Worm (Caenorhabditis elegans) whole organism, early embryonic: ENCODE results near the gene M01F1.8.
A peak's percentile ranks its signal among the peaks of the same experiment; 100 is the strongest.

ENCODE experiments used
- B0310.2 ChIP-seq: sonication (generic microtip); optimal IDR thresholded peaks from 2 replicates; lab custom pipeline; 2016; ENCODE audit warnings: mild to moderate bottlenecking, missing genetic modification characterization, missing compliant biosample characterization
- F13C5.2 ChIP-seq: sonication (generic microtip); optimal IDR thresholded peaks from 2 replicates; lab custom pipeline; 2017; ENCODE audit warnings: mild to moderate bottlenecking, missing genetic modification characterization, inconsistent platforms, missing compliant biosample characterization
- aly-1 ChIP-seq: sonication (generic microtip); optimal IDR thresholded peaks from 2 replicates; lab custom pipeline; 2016; ENCODE audit warnings: missing genetic modification characterization, missing compliant biosample characterization
- ama-1 ChIP-seq: fragments of 150-350 bp; optimal IDR thresholded peaks from 2 replicates; lab custom pipeline; 2014
- ceh-13 ChIP-seq: fragments of 200-800 bp; sonication (Bioruptor generic); optimal IDR thresholded peaks from 2 replicates; lab custom pipeline; 2018; ENCODE audit warnings: mild to moderate bottlenecking, missing genetic modification characterization, missing compliant biosample characterization
- ceh-36 ChIP-seq: sonication (generic microtip); optimal IDR thresholded peaks from 2 replicates; lab custom pipeline; 2016; ENCODE audit warnings: missing genetic modification characterization, inconsistent platforms, missing compliant biosample characterization
- ets-7 ChIP-seq: sonication (generic microtip); optimal IDR thresholded peaks from 2 replicates; lab custom pipeline; 2016; ENCODE audit warnings: missing genotype, missing genetic modification characterization, missing compliant biosample characterization
- flt-1 ChIP-seq: fragments of 200-800 bp; sonication (Bioruptor generic); IDR thresholded peaks from 2 replicates; pipeline ENCODE4 v1.3.6; 2022; ENCODE audit warnings: missing genetic modification characterization, missing compliant biosample characterization
- hmbx-1 ChIP-seq: sonication (generic microtip); optimal IDR thresholded peaks from 2 replicates; lab custom pipeline; 2016; ENCODE audit warnings: mild to moderate bottlenecking, missing genetic modification characterization, missing compliant biosample characterization
- hmg-4 ChIP-seq: fragments of 200-800 bp; sonication (Bioruptor generic); optimal IDR thresholded peaks from 2 replicates; lab custom pipeline; 2018; ENCODE audit warnings: mild to moderate bottlenecking, missing genetic modification characterization, missing compliant biosample characterization
- hnd-1 ChIP-seq: sonication (generic microtip); optimal IDR thresholded peaks from 2 replicates; lab custom pipeline; 2016; ENCODE audit warnings: missing genetic modification characterization, missing compliant biosample characterization
- pes-1 ChIP-seq: fragments of 200-800 bp; sonication (Bioruptor generic); IDR thresholded peaks from 2 replicates; pipeline ENCODE4 v1.3.6; 2022; ENCODE audit warnings: missing genetic modification reagents, missing genetic modification characterization, missing compliant biosample characterization
- scrt-1 ChIP-seq: fragments of 200-800 bp; sonication (Bioruptor generic); IDR thresholded peaks from 2 replicates; pipeline ENCODE4 v1.3.6; 2022; ENCODE audit warnings: missing genetic modification characterization, missing compliant biosample characterization
- sea-1 ChIP-seq: fragments of 200-800 bp; sonication (Bioruptor generic); conservative IDR thresholded peaks from 2 replicates; pipeline ENCODE4 v1.3.6; 2022; ENCODE audit warnings: missing genetic modification characterization, missing compliant biosample characterization
- tbx-11 ChIP-seq: fragments of 200-800 bp; sonication (Bioruptor generic); IDR thresholded peaks from 2 replicates; pipeline ENCODE4 v1.3.6; 2022; ENCODE audit warnings: missing genetic modification characterization, missing compliant biosample characterization
- tbx-37 ChIP-seq: fragments of 200-800 bp; sonication (Bioruptor generic); conservative IDR thresholded peaks from 2 replicates; pipeline ENCODE4 v1.3.6; 2022; ENCODE audit warnings: missing genetic modification reagents, missing genetic modification characterization, missing compliant biosample characterization
- tra-4 ChIP-seq: sonication (generic microtip); optimal IDR thresholded peaks from 2 replicates; lab custom pipeline; 2017; ENCODE audit warnings: missing genetic modification characterization, missing compliant biosample characterization

Gene M01F1.8

ce11 chrIII:3502215-3502838, at the start of gene M01F1.8:
Gene M01F1.8 (minus strand): TSS chrIII:3502549.
- peak; percentile 53 for TF ChIP-seq ama-1 (lab: Kevin White, UChicago)
- no peak for TF ChIP-seq flt-1 (GFP tag; lab: Robert Waterston, UW)

DNA sequence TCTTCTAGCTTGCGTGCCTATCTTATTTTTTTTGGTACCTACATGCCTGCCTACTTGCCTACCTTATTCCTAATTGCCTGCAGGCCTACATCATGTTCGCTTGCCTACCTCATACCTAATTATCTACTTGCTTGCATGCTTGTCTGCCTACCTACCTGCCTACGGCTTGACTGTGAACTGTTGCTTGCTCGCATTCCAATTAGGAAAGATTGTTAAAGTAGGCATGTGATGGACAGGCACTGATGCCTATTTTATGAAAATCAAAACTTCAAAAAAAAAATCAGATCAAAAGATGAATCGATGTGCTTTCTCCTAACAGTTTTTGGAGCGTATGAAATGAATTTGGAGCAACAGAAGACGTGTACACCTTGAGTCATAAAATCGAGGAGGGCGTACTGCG, 48.0 kb upstream of the M01F1.8 start:
- TF ChIP-seq ama-1 (lab: Kevin White, UChicago): no peak
- TF ChIP-seq tbx-11 (GFP tag; lab: Robert Waterston, UW): no peak
- no peak for TF ChIP-seq tra-4 (tag; lab: Kevin White, UChicago)
- no peak for TF ChIP-seq F13C5.2 (tag; lab: Kevin White, UChicago)

ce11 chrIII:3549750-3550149, 47.4 kb upstream of the M01F1.8 start, which contains the start of gene C54C6.5:
Gene C54C6.5 (minus strand): TSS chrIII:3549850.
- TF ChIP-seq hmg-4 (no peak), B0310.2 (tag; lab: Kevin White, UChicago) (no peak), F13C5.2 (tag; lab: Kevin White, UChicago) (no peak), tbx-11 (GFP tag; lab: Robert Waterston, UW) (no peak), tbx-37 (GFP tag; lab: Robert Waterston, UW) (no peak), ceh-36 (tag; lab: Kevin White, UChicago) (no peak), tra-4 (tag; lab: Kevin White, UChicago) (no peak)

DNA sequence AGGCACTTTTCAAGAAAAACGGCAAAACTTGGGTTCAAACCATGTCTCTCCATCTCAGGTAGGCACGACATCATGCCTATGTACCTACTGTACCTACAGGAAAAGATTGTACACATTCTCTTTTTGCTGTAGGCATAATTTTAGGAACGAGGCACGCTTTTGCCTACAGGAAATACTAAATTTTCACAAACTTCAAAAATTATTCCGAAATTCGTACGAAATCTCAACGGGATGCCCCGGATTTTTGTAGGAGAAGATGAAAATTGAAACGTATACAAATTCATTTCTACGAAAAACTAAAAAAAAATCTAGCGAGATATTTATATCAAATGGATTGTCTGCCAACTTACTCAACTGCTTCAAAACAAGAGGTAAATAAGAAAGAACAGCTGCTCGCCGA, 45.7 kb upstream of the M01F1.8 start, which contains the start of gene C54C6.11:
Gene C54C6.11, plus strand, starts transcription at position 301 of the 400 bp plus-strand sequence.
- TF ChIP-seq flt-1 (GFP tag; lab: Robert Waterston, UW) (no peak), pes-1 (GFP tag; lab: Robert Waterston, UW) (no peak), sea-1 (GFP tag; lab: Robert Waterston, UW) (no peak), ceh-36 (tag; lab: Kevin White, UChicago) (no peak), B0310.2 (tag; lab: Kevin White, UChicago) (no peak), F13C5.2 (tag; lab: Kevin White, UChicago) (no peak), tbx-37 (GFP tag; lab: Robert Waterston, UW) (no peak), ama-1 (lab: Kevin White, UChicago) (no peak), hnd-1 (no peak), ets-7 (tag; lab: Kevin White, UChicago) (no peak), tbx-11 (GFP tag; lab: Robert Waterston, UW) (no peak), hmbx-1 (no peak), tra-4 (tag; lab: Kevin White, UChicago) (no peak), ceh-13 (GFP tag; lab: Kevin White, UChicago) (no peak), hmg-4 (no peak)

- TF ChIP-seq B0310.2 (tag; lab: Kevin White, UChicago): no peak
- no peak for TF ChIP-seq hmbx-1
- TF ChIP-seq aly-1 (tag; lab: Kevin White, UChicago): no peak
- no peak for TF ChIP-seq tra-4 (tag; lab: Kevin White, UChicago)
- no peak for TF ChIP-seq scrt-1 (GFP tag; lab: Robert Waterston, UW)
- TF ChIP-seq flt-1 (GFP tag; lab: Robert Waterston, UW): no peak
- no peak for TF ChIP-seq pes-1 (GFP tag; lab: Robert Waterston, UW)
- TF ChIP-seq ceh-13 (GFP tag; lab: Kevin White, UChicago): no peak
Measured at ce11 chrIII:3546323-3546722, 44.0 kb upstream of the M01F1.8 start, which contains the start of gene C54C6.7. Gene C54C6.7 (minus strand): TSS chrIII:3546423.

DNA sequence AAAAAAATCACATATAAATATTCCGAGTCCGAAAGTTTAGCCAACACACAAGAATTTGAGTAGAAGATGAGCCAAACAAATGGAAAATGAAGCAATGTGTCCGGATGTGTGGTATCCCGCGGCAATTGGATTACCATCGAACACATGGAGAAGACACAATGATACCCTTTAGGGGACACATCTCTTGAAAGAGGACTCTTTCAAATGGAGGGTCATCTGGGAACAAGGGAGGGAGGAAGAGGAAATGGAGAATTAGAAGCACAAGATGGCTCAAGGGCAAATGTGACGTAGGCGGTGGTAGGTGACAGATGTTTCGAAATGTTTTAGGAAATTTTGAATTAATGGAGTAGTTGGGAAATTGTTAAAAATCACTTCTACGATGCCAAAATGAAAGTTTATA, 40.7 kb upstream of the M01F1.8 start:
- TF ChIP-seq ceh-36 (tag; lab: Kevin White, UChicago) (no peak), hnd-1 (no peak), tbx-37 (GFP tag; lab: Robert Waterston, UW) (no peak), ceh-13 (GFP tag; lab: Kevin White, UChicago) (no peak), aly-1 (tag; lab: Kevin White, UChicago) (no peak), tra-4 (tag; lab: Kevin White, UChicago) (no peak), sea-1 (GFP tag; lab: Robert Waterston, UW) (no peak), F13C5.2 (tag; lab: Kevin White, UChicago) (no peak), hmg-4 (no peak), pes-1 (GFP tag; lab: Robert Waterston, UW) (no peak), flt-1 (GFP tag; lab: Robert Waterston, UW) (no peak), hmbx-1 (no peak), B0310.2 (tag; lab: Kevin White, UChicago) (no peak), scrt-1 (GFP tag; lab: Robert Waterston, UW) (no peak), ama-1 (lab: Kevin White, UChicago) (no peak), tbx-11 (GFP tag; lab: Robert Waterston, UW) (no peak), ets-7 (tag; lab: Kevin White, UChicago) (no peak)

DNA sequence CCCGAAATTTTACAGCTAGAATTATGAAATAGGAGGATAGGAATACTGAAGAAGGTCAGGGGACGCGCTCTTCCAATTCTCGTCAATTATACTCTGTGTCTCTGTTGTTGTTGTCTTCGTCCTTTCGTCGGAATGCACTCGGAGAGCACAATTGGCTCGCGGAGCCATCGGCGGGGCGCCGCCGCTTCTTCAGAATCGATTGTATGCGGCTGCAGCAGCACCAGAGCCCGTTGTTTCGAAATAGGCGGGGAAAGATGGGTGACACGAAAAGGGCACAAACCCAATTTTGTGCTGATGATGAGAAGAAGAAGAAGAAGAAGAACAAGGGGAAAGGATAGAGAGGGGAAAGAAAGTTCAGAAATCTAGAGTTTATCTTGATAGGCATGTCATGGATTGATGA, 39.8 kb upstream of the M01F1.8 start:
- TF ChIP-seq sea-1 (GFP tag; lab: Robert Waterston, UW) (no peak), pes-1 (GFP tag; lab: Robert Waterston, UW) (no peak), flt-1 (GFP tag; lab: Robert Waterston, UW) (no peak), tra-4 (tag; lab: Kevin White, UChicago) (no peak), hmbx-1 (no peak), scrt-1 (GFP tag; lab: Robert Waterston, UW) (no peak), hmg-4 (no peak), hnd-1 (no peak), ceh-13 (GFP tag; lab: Kevin White, UChicago) (no peak), F13C5.2 (tag; lab: Kevin White, UChicago) (no peak), ama-1 (lab: Kevin White, UChicago) (no peak), tbx-37 (GFP tag; lab: Robert Waterston, UW) (no peak), ets-7 (tag; lab: Kevin White, UChicago) (no peak), B0310.2 (tag; lab: Kevin White, UChicago) (no peak)
